Fruit fly (Drosophila melanogaster) whole organism, embryonic: Measurements from ENCODE around the gene CG34244.

ENCODE experiments used
- Awh ChIP-seq: fragments of 200-800 bp; sonication (Bioruptor generic); IDR thresholded peaks from 2 replicates; pipeline ENCODE4, ENCODE4 v1.3.6; 2022; ENCODE audit warnings: missing biosample characterization, missing genetic modification characterization
- Blimp-1 ChIP-seq: fragments of 200-800 bp; sonication (Bioruptor generic); optimal IDR thresholded peaks from 3 replicates; lab custom pipeline; 2018; ENCODE audit warnings: missing biosample characterization, missing genetic modification characterization, mild to moderate bottlenecking, moderate library complexity, missing genetic modification reagents
- C15 ChIP-seq: fragments of 200-800 bp; sonication (Bioruptor generic); IDR thresholded peaks from 3 replicates; pipeline ENCODE4 v1.3.6; 2022; ENCODE audit warnings: missing biosample characterization, missing genetic modification characterization
- CG1024 ChIP-seq: fragments of 200-800 bp; sonication (Bioruptor generic); IDR thresholded peaks from 2 replicates; pipeline ENCODE4 v1.3.6; 2022; ENCODE audit warnings: missing biosample characterization, missing genetic modification characterization
- CG11398 ChIP-seq: fragments of 200-800 bp; sonication (Bioruptor generic); optimal IDR thresholded peaks from 2 replicates; lab custom pipeline; 2016; ENCODE audit warnings: missing biosample characterization, missing genetic modification characterization
- CG12299 ChIP-seq: fragments of 200-800 bp; sonication (Bioruptor generic); optimal IDR thresholded peaks from 2 replicates; lab custom pipeline; 2018; ENCODE audit warnings: missing biosample characterization, mild to moderate bottlenecking, missing genetic modification characterization
- CG12744 ChIP-seq: fragments of 200-800 bp; sonication (Bioruptor generic); optimal IDR thresholded peaks from 2 replicates; lab custom pipeline; 2016; ENCODE audit warnings: missing biosample characterization, missing genetic modification characterization
- CG17328 ChIP-seq: fragments of 200-800 bp; sonication (Bioruptor generic); IDR thresholded peaks from 2 replicates; pipeline ENCODE4 v1.3.6; 2022; ENCODE audit warnings: missing biosample characterization, missing genetic modification characterization
- CG17912 ChIP-seq: fragments of 200-800 bp; sonication (Bioruptor generic); optimal IDR thresholded peaks from 2 replicates; lab custom pipeline; 2018; ENCODE audit warnings: missing biosample characterization, mild to moderate bottlenecking, missing genetic modification characterization
- CG1792 ChIP-seq: fragments of 200-800 bp; sonication (Bioruptor generic); optimal IDR thresholded peaks from 2 replicates; lab custom pipeline; 2016; ENCODE audit warnings: missing biosample characterization, missing genetic modification characterization
- CG2202 ChIP-seq: fragments of 200-800 bp; sonication (Bioruptor generic); optimal IDR thresholded peaks from 2 replicates; lab custom pipeline; 2018; ENCODE audit warnings: missing biosample characterization, mild to moderate bottlenecking, missing genetic modification characterization
- CG4328 ChIP-seq: fragments of 200-800 bp; sonication (Bioruptor generic); optimal IDR thresholded peaks from 3 replicates; lab custom pipeline; 2017; ENCODE audit warnings: missing biosample characterization, missing genetic modification reagents, missing genetic modification characterization
- CG5180 ChIP-seq: fragments of 200-800 bp; sonication (Bioruptor generic); optimal IDR thresholded peaks from 3 replicates; lab custom pipeline; 2017; ENCODE audit warnings: missing biosample characterization, missing genetic modification characterization, mild to moderate bottlenecking, moderate library complexity, missing genetic modification reagents
- CG6683 ChIP-seq: fragments of 200-800 bp; sonication (Bioruptor generic); optimal IDR thresholded peaks from 2 replicates; lab custom pipeline; 2017; ENCODE audit warnings: missing biosample characterization, mild to moderate bottlenecking, missing genetic modification characterization, missing genetic modification reagents
- CG8478 ChIP-seq: fragments of >200 bp; optimal IDR thresholded peaks from 2 replicates; lab custom pipeline; 2018
- CG9437 ChIP-seq: fragments of 200-800 bp; sonication (Bioruptor generic); optimal IDR thresholded peaks from 2 replicates; lab custom pipeline; 2018; ENCODE audit warnings: missing biosample characterization, mild to moderate bottlenecking, missing genetic modification characterization
- Camta ChIP-seq: fragments of 200-800 bp; sonication (Bioruptor generic); optimal IDR thresholded peaks from 2 replicates; lab custom pipeline; 2016; ENCODE audit warnings: missing biosample characterization, missing genetic modification characterization
- CkIIα-i1 ChIP-seq: fragments of 200-800 bp; sonication (Bioruptor generic); IDR thresholded peaks from 2 replicates; pipeline ENCODE4 v1.3.6; 2022; ENCODE audit warnings: missing biosample characterization, missing genetic modification characterization
- CrebB ChIP-seq: fragments of 200-800 bp; sonication (Bioruptor generic); optimal IDR thresholded peaks from 3 replicates; lab custom pipeline; 2018; ENCODE audit warnings: missing biosample characterization, mild to moderate bottlenecking, missing genetic modification characterization
- D ChIP-seq, 2 experiments: fragments of 200-800 bp in 1 of 2; fragments of >200 bp in 1 of 2; sonication (Bioruptor generic) in 1 of 2; optimal IDR thresholded peaks; 2 replicates in 1 of 2; 3 replicates in 1 of 2; lab custom pipeline; 2017; ENCODE audit warnings: mild to moderate bottlenecking in 1 of 2, missing biosample characterization in 1 of 2, missing genetic modification characterization in 1 of 2, missing genetic modification reagents in 1 of 2
- D19B ChIP-seq: fragments of 200-800 bp; sonication (Bioruptor generic); optimal IDR thresholded peaks from 2 replicates; lab custom pipeline; 2017; ENCODE audit warnings: missing biosample characterization, mild to moderate bottlenecking, missing genetic modification characterization
- GATAe ChIP-seq: fragments of 200-800 bp; sonication (Bioruptor generic); conservative IDR thresholded peaks from 2 replicates; pipeline ENCODE4 v1.3.6; 2022; ENCODE audit warnings: missing biosample characterization, missing genetic modification characterization
- HmgD ChIP-seq: fragments of 200-800 bp; sonication (Bioruptor generic); optimal IDR thresholded peaks from 3 replicates; lab custom pipeline; 2016; ENCODE audit warnings: missing biosample characterization, missing genetic modification characterization
- Neu2 ChIP-seq: fragments of 200-800 bp; sonication (Bioruptor generic); optimal IDR thresholded peaks from 3 replicates; lab custom pipeline; 2016; ENCODE audit warnings: missing biosample characterization, missing genetic modification characterization, borderline replicate concordance
- PHDP ChIP-seq: fragments of 200-800 bp; sonication (Bioruptor generic); optimal IDR thresholded peaks from 3 replicates; lab custom pipeline; 2018; ENCODE audit warnings: missing biosample characterization, mild to moderate bottlenecking, missing genetic modification characterization, moderate library complexity
- Ptx1 ChIP-seq: fragments of 200-800 bp; sonication (Bioruptor generic); IDR thresholded peaks from 2 replicates; pipeline ENCODE4 v1.3.6; 2022; ENCODE audit warnings: missing biosample characterization, missing genetic modification characterization
- Ravus ChIP-seq: fragments of 200-800 bp; sonication (Bioruptor generic); IDR thresholded peaks from 2 replicates; pipeline ENCODE4 v1.3.6; 2022; ENCODE audit warnings: missing biosample characterization, missing genetic modification characterization
- Sox102F ChIP-seq: fragments of 200-800 bp; sonication (Bioruptor generic); optimal IDR thresholded peaks from 2 replicates; lab custom pipeline; 2018; ENCODE audit warnings: missing biosample characterization, mild to moderate bottlenecking, missing genetic modification characterization, moderate library complexity
- ash1 ChIP-seq: fragments of 200-800 bp; sonication (Bioruptor generic); optimal IDR thresholded peaks from 2 replicates; lab custom pipeline; 2018; ENCODE audit warnings: missing biosample characterization, mild to moderate bottlenecking, missing genetic modification characterization
- caup ChIP-seq: fragments of 200-800 bp; sonication (Bioruptor generic); optimal IDR thresholded peaks from 3 replicates; lab custom pipeline; 2017; ENCODE audit warnings: missing biosample characterization, mild to moderate bottlenecking, missing genetic modification characterization, moderate library complexity; ENCODE audit not compliant: severe bottlenecking
- corto ChIP-seq: fragments of 200-800 bp; sonication (Bioruptor generic); optimal IDR thresholded peaks from 2 replicates; lab custom pipeline; 2016; ENCODE audit warnings: missing biosample characterization, mild to moderate bottlenecking, missing genetic modification characterization, moderate library complexity
- dmrt99B ChIP-seq: fragments of 200-800 bp; sonication (Bioruptor generic); optimal IDR thresholded peaks from 2 replicates; lab custom pipeline; 2018; ENCODE audit warnings: missing biosample characterization, mild to moderate bottlenecking, missing genetic modification characterization, moderate library complexity
- dysf ChIP-seq: fragments of 200-800 bp; sonication (Bioruptor generic); IDR thresholded peaks from 3 replicates; pipeline ENCODE4 v1.3.6; 2022; ENCODE audit warnings: missing biosample characterization, missing genetic modification characterization
- eyg ChIP-seq: fragments of 200-800 bp; sonication (Bioruptor generic); optimal IDR thresholded peaks from 3 replicates; lab custom pipeline; 2016; ENCODE audit warnings: missing biosample characterization, missing genetic modification characterization
- fu2 ChIP-seq: fragments of 200-800 bp; sonication (Bioruptor generic); optimal IDR thresholded peaks from 2 replicates; lab custom pipeline; 2016; ENCODE audit warnings: missing biosample characterization, missing genetic modification characterization
- gcm ChIP-seq: fragments of 200-800 bp; sonication (Bioruptor generic); optimal IDR thresholded peaks from 2 replicates; lab custom pipeline; 2019; ENCODE audit warnings: missing biosample characterization, mild to moderate bottlenecking, missing genetic modification characterization, moderate library complexity
- grn ChIP-seq: fragments of 200-800 bp; sonication (Bioruptor generic); optimal IDR thresholded peaks from 3 replicates; lab custom pipeline; 2017; ENCODE audit warnings: missing biosample characterization, missing genetic modification characterization
- gsb ChIP-seq: fragments of 200-800 bp; sonication (Bioruptor generic); IDR thresholded peaks from 2 replicates; pipeline ENCODE4 v1.3.6; 2022; ENCODE audit warnings: missing biosample characterization, missing genetic modification characterization
- gt ChIP-seq: fragments of 200-800 bp; sonication (Bioruptor generic); IDR thresholded peaks from 2 replicates; pipeline ENCODE4 v1.3.6; 2022; ENCODE audit warnings: missing biosample characterization, missing genetic modification characterization
- inv ChIP-seq: fragments of 200-800 bp; sonication (Bioruptor generic); IDR thresholded peaks from 2 replicates; pipeline ENCODE4 v1.3.6; 2022; ENCODE audit warnings: missing biosample characterization, missing genetic modification characterization; ENCODE audit not compliant: partially characterized antibody
- oc ChIP-seq: fragments of 200-800 bp; sonication (Bioruptor generic); optimal IDR thresholded peaks from 2 replicates; lab custom pipeline; 2018; ENCODE audit warnings: missing biosample characterization, mild to moderate bottlenecking, missing genetic modification characterization, moderate library complexity
- pzg ChIP-seq: fragments of 200-800 bp; sonication (Bioruptor generic); optimal IDR thresholded peaks from 3 replicates; lab custom pipeline; 2018; ENCODE audit warnings: missing biosample characterization, mild to moderate bottlenecking, missing genetic modification characterization, moderate library complexity
- sim ChIP-seq: fragments of 200-800 bp; sonication (Bioruptor generic); IDR thresholded peaks from 2 replicates; pipeline ENCODE4 v1.3.6; 2022; ENCODE audit warnings: missing biosample characterization, missing genetic modification characterization
- sima ChIP-seq: fragments of 200-800 bp; sonication (Bioruptor generic); optimal IDR thresholded peaks from 2 replicates; lab custom pipeline; 2016; ENCODE audit warnings: missing biosample characterization, missing genetic modification characterization
- sisA ChIP-seq: fragments of 200-800 bp; sonication (Bioruptor generic); IDR thresholded peaks from 2 replicates; pipeline ENCODE4 v1.3.6; 2022; ENCODE audit warnings: missing biosample characterization, missing genetic modification characterization
- toy ChIP-seq: fragments of 200-800 bp; sonication (Bioruptor generic); IDR thresholded peaks from 2 replicates; pipeline ENCODE4 v1.3.6; 2022; ENCODE audit warnings: missing biosample characterization, missing genetic modification characterization
- wdn ChIP-seq: fragments of 200-800 bp; sonication (Bioruptor generic); IDR thresholded peaks from 2 replicates; pipeline ENCODE4 v1.3.6; 2022; ENCODE audit warnings: missing biosample characterization, missing genetic modification characterization
- wor ChIP-seq: fragments of 200-800 bp; sonication (Bioruptor generic); IDR thresholded peaks from 2 replicates; pipeline ENCODE4 v1.3.6; 2022; ENCODE audit warnings: missing biosample characterization, missing genetic modification characterization

Gene CG34244

dm6 chr3L:14272109-14273070 lies 36.6 kb upstream of the CG34244 start (continued):
- TF ChIP-seq dysf (GFP tag; lab: Robert Waterston, UW): peak; percentile 85; the same call in 2 of the 3 replicates
- TF ChIP-seq pzg (GFP tag; lab: Kevin White, UChicago): no peak
- peak; percentile 94 for TF ChIP-seq CG9437 (GFP tag; lab: Kevin White, UChicago)
- peak; percentile 81 for TF ChIP-seq corto (GFP tag; lab: Kevin White, UChicago)
- peak; percentile 94 for TF ChIP-seq gcm
- peak; percentile 84 for TF ChIP-seq CG6683 (GFP tag; lab: Kevin White, UChicago)
- TF ChIP-seq Awh (GFP tag; lab: Robert Waterston, UW): peak; percentile 34; the same call in 1 of the 2 replicates
- peak; percentile 0 for TF ChIP-seq CG12744 (GFP tag; lab: Kevin White, UChicago)
- no peak for TF ChIP-seq CG1792
- peak; percentile 87 for TF ChIP-seq caup (GFP tag; lab: Kevin White, UChicago)
- TF ChIP-seq sima (GFP tag; lab: Kevin White, UChicago): no peak
- peak; percentile 43 for TF ChIP-seq Camta
- no peak for TF ChIP-seq C15 (GFP tag; lab: Robert Waterston, UW)
- TF ChIP-seq wor (GFP tag; lab: Robert Waterston, UW): peak; percentile 68
- TF ChIP-seq CG5180: peak; percentile 62
- TF ChIP-seq dmrt99B (tag; lab: Kevin White, UChicago): peak; percentile 88
- no peak for TF ChIP-seq fu2 (GFP tag; lab: Kevin White, UChicago)
- TF ChIP-seq PHDP (tag; lab: Kevin White, UChicago): peak; percentile 93
- TF ChIP-seq CG2202: peak; percentile 90
- TF ChIP-seq D (optimal IDR thresholded peaks at IDR 0.05; lab: Kevin White, UChicago): no peak
- TF ChIP-seq D (GFP tag; optimal IDR thresholded peaks at IDR 0.05; lab: Kevin White, UChicago): peak; percentile 95
- peak; percentile 74 for TF ChIP-seq CG12299 (tag; lab: Kevin White, UChicago)
- peak; percentile 59 for TF ChIP-seq D19B (GFP tag; lab: Kevin White, UChicago)
- no peak for TF ChIP-seq Ravus (GFP tag; lab: Robert Waterston, UW)
- no peak for TF ChIP-seq ash1 (GFP tag; lab: Kevin White, UChicago)
- peak; percentile 53; the same call in 1 of the 2 replicates for TF ChIP-seq wdn (GFP tag; lab: Robert Waterston, UW)
- TF ChIP-seq GATAe (GFP tag; lab: Robert Waterston, UW): 0 out of 2 replicates have a peak, but pooled peaks have one; percentile 17
- TF ChIP-seq oc (tag; lab: Kevin White, UChicago): peak; percentile 76
- peak; percentile 8 for TF ChIP-seq grn (GFP tag; lab: Kevin White, UChicago)
- no peak; the same call in 1 of the 2 replicates for TF ChIP-seq gsb (GFP tag; lab: Robert Waterston, UW)
- TF ChIP-seq CrebB (tag; lab: Kevin White, UChicago): peak; percentile 35
- TF ChIP-seq sisA (GFP tag; lab: Robert Waterston, UW): peak; percentile 77
- TF ChIP-seq HmgD (GFP tag; lab: Kevin White, UChicago): no peak
- no peak for TF ChIP-seq sim (GFP tag; lab: Robert Waterston, UW)
- no peak for TF ChIP-seq gt (GFP tag; lab: Robert Waterston, UW)
- no peak for TF ChIP-seq toy
- TF ChIP-seq CkIIα-i1 (GFP tag; lab: Robert Waterston, UW): no peak
- TF ChIP-seq CG17912 (GFP tag; lab: Kevin White, UChicago): no peak
- TF ChIP-seq inv (GFP tag; lab: Robert Waterston, UW): no peak
- TF ChIP-seq CG4328 (GFP tag; lab: Kevin White, UChicago): peak; percentile 67
- TF ChIP-seq Blimp-1: peak; percentile 57
- TF ChIP-seq CG11398 (GFP tag; lab: Kevin White, UChicago): peak; percentile 1
- TF ChIP-seq Ptx1: peak; percentile 85
- no peak for TF ChIP-seq CG1024 (GFP tag; lab: Robert Waterston, UW)
- TF ChIP-seq CG8478 (lab: Kevin White, UChicago): no peak
- peak; percentile 94 for TF ChIP-seq Sox102F (GFP tag; lab: Kevin White, UChicago)
- TF ChIP-seq Neu2: no peak
- no peak for TF ChIP-seq eyg
- TF ChIP-seq CG17328 (GFP tag; lab: Robert Waterston, UW): peak; percentile 75
